Fruit fly (Drosophila melanogaster) whole organism, embryonic: ENCODE results near the gene Met75Cb.

Experiments used
- Adf1 ChIP-seq: fragments of 200-800 bp; sonication (Bioruptor generic); IDR thresholded peaks from 2 replicates; pipeline ENCODE4 v1.3.6; 2022; ENCODE audit warnings: missing biosample characterization, missing genetic modification characterization
- Bteb2 ChIP-seq: fragments of 200-800 bp; sonication (Bioruptor generic); optimal IDR thresholded peaks from 2 replicates; lab custom pipeline; 2016; ENCODE audit warnings: missing biosample characterization, missing genetic modification characterization
- CG10147 ChIP-seq: fragments of 200-800 bp; sonication (Bioruptor generic); optimal IDR thresholded peaks from 2 replicates; lab custom pipeline; 2019; ENCODE audit warnings: missing biosample characterization, mild to moderate bottlenecking, missing genetic modification characterization, moderate library complexity
- CG11560 ChIP-seq: fragments of 200-800 bp; sonication (Bioruptor generic); IDR thresholded peaks from 3 replicates; pipeline ENCODE4 v1.3.6; 2022; ENCODE audit warnings: missing biosample characterization, missing genetic modification characterization
- CG11723 ChIP-seq: fragments of 200-800 bp; sonication (Bioruptor generic); optimal IDR thresholded peaks from 2 replicates; lab custom pipeline; 2017; ENCODE audit warnings: missing biosample characterization, mild to moderate bottlenecking, missing genetic modification characterization
- CG12236 ChIP-seq: fragments of 200-800 bp; sonication (Bioruptor generic); optimal IDR thresholded peaks from 2 replicates; lab custom pipeline; 2016; ENCODE audit warnings: missing biosample characterization, missing genetic modification characterization
- CG12769 ChIP-seq: fragments of 200-800 bp; sonication (Bioruptor generic); optimal IDR thresholded peaks from 2 replicates; lab custom pipeline; 2019; ENCODE audit warnings: missing biosample characterization, mild to moderate bottlenecking, missing genetic modification characterization, moderate library complexity
- CG13624 ChIP-seq: fragments of 200-800 bp; sonication (Bioruptor generic); optimal IDR thresholded peaks from 2 replicates; lab custom pipeline; 2016; ENCODE audit warnings: missing biosample characterization, missing genetic modification characterization
- CG15011 ChIP-seq: fragments of 200-800 bp; sonication (Bioruptor generic); optimal IDR thresholded peaks from 3 replicates; lab custom pipeline; 2018; ENCODE audit warnings: missing biosample characterization, mild to moderate bottlenecking, missing genetic modification characterization
- CG1529 ChIP-seq: fragments of 200-800 bp; sonication (Bioruptor generic); optimal IDR thresholded peaks from 3 replicates; lab custom pipeline; 2018; ENCODE audit warnings: missing biosample characterization, missing genetic modification characterization
- CG31365 ChIP-seq: fragments of 200-800 bp; sonication (Bioruptor generic); optimal IDR thresholded peaks from 2 replicates; lab custom pipeline; 2018; ENCODE audit warnings: missing biosample characterization, mild to moderate bottlenecking, missing genetic modification characterization
- CG3281 ChIP-seq: fragments of 200-800 bp; sonication (Bioruptor generic); optimal IDR thresholded peaks from 3 replicates; lab custom pipeline; 2017; ENCODE audit warnings: missing biosample characterization, mild to moderate bottlenecking, missing genetic modification characterization
- CG33213 ChIP-seq: fragments of 200-800 bp; sonication (Bioruptor generic); optimal IDR thresholded peaks from 3 replicates; lab custom pipeline; 2016; ENCODE audit warnings: missing biosample characterization, missing genetic modification characterization
- CG34376 ChIP-seq: fragments of 200-800 bp; sonication (Bioruptor generic); optimal IDR thresholded peaks from 2 replicates; lab custom pipeline; 2018; ENCODE audit warnings: missing biosample characterization, mild to moderate bottlenecking, missing genetic modification characterization
- CG4360 ChIP-seq: fragments of 200-800 bp; sonication (Bioruptor generic); IDR thresholded peaks from 2 replicates; pipeline ENCODE4 v1.3.6; 2022; ENCODE audit warnings: missing biosample characterization, missing genetic modification characterization
- CG7271 ChIP-seq: fragments of 200-800 bp; sonication (Bioruptor generic); optimal IDR thresholded peaks from 2 replicates; lab custom pipeline; 2018; ENCODE audit warnings: missing biosample characterization, mild to moderate bottlenecking, missing genetic modification characterization, moderate library complexity
- CG7556 ChIP-seq: fragments of 200-800 bp; sonication (Bioruptor generic); optimal IDR thresholded peaks from 2 replicates; lab custom pipeline; 2017; ENCODE audit warnings: missing biosample characterization, mild to moderate bottlenecking, missing genetic modification characterization
- CG7786 ChIP-seq: fragments of 200-800 bp; sonication (Bioruptor generic); optimal IDR thresholded peaks from 2 replicates; lab custom pipeline; 2016; ENCODE audit warnings: missing biosample characterization, missing genetic modification characterization
- CG8359 ChIP-seq: fragments of 200-800 bp; sonication (Bioruptor generic); optimal IDR thresholded peaks from 2 replicates; lab custom pipeline; 2017; ENCODE audit warnings: missing biosample characterization, mild to moderate bottlenecking, missing genetic modification characterization, borderline replicate concordance
- CG8478 ChIP-seq: fragments of >200 bp; optimal IDR thresholded peaks from 2 replicates; lab custom pipeline; 2018
- CHES-1-like ChIP-seq: fragments of 200-800 bp; sonication (Bioruptor generic); optimal IDR thresholded peaks from 2 replicates; lab custom pipeline; 2016; ENCODE audit warnings: missing biosample characterization, missing genetic modification characterization
- Doc3 ChIP-seq: fragments of 200-800 bp; sonication (Bioruptor generic); IDR thresholded peaks from 3 replicates; pipeline ENCODE4 v1.3.6; 2022; ENCODE audit warnings: missing biosample characterization, missing genetic modification characterization; ENCODE audit not compliant: partially characterized antibody
- Hmx ChIP-seq: fragments of 200-800 bp; sonication (Bioruptor generic); optimal IDR thresholded peaks from 2 replicates; lab custom pipeline; 2016; ENCODE audit warnings: missing biosample characterization, missing genetic modification characterization
- Hr3 ChIP-seq: fragments of 200-800 bp; sonication (Bioruptor generic); optimal IDR thresholded peaks from 3 replicates; lab custom pipeline; 2016; ENCODE audit warnings: missing biosample characterization, missing genetic modification characterization
- Med ChIP-seq: fragments of 200-800 bp; sonication (Bioruptor generic); peaks from one replicate; lab custom pipeline; 2016; ENCODE audit warnings: missing biosample characterization, missing genetic modification characterization, mild to moderate bottlenecking, inconsistent platforms, moderate library complexity
- Nf-YC ChIP-seq: fragments of 200-800 bp; optimal IDR thresholded peaks from 3 replicates; lab custom pipeline; 2019; ENCODE audit warnings: missing biosample characterization, mild to moderate bottlenecking, missing genetic modification characterization, moderate library complexity
- Opbp ChIP-seq: fragments of 200-800 bp; sonication (Bioruptor generic); IDR thresholded peaks from 3 replicates; pipeline ENCODE4 v1.3.6; 2022; ENCODE audit warnings: missing biosample characterization, missing genetic modification characterization; ENCODE audit not compliant: partially characterized antibody
- Poxn ChIP-seq: fragments of 200-800 bp; sonication (Bioruptor generic); IDR thresholded peaks from 2 replicates; pipeline ENCODE4 v1.3.6; 2022; ENCODE audit warnings: missing biosample characterization, missing genetic modification characterization
- Ptx1 ChIP-seq: fragments of 200-800 bp; sonication (Bioruptor generic); IDR thresholded peaks from 2 replicates; pipeline ENCODE4 v1.3.6; 2022; ENCODE audit warnings: missing biosample characterization, missing genetic modification characterization
- Stat92E ChIP-seq, 3 experiments: fragments of >200 bp in 2 of 3; fragments of 200-800 bp in 1 of 3; sonication (Bioruptor generic) in 1 of 3; optimal IDR thresholded peaks; 2 replicates each; lab custom pipeline; 2017 to 2019; ENCODE audit warnings: missing biosample characterization in 3 of 3, missing genetic modification characterization in 3 of 3, mild to moderate bottlenecking in 1 of 3, moderate library complexity in 1 of 3
- Xbp1 ChIP-seq: fragments of 200-800 bp; sonication (Bioruptor generic); optimal IDR thresholded peaks from 3 replicates; lab custom pipeline; 2016; ENCODE audit warnings: missing biosample characterization, mild to moderate bottlenecking, missing genetic modification characterization
- ap ChIP-seq: fragments of 200-800 bp; sonication (Bioruptor generic); IDR thresholded peaks from 2 replicates; pipeline ENCODE4 v1.3.6; 2022; ENCODE audit warnings: missing biosample characterization, missing genetic modification characterization
- bab2 ChIP-seq: fragments of 200-800 bp; sonication (Bioruptor generic); optimal IDR thresholded peaks from 2 replicates; lab custom pipeline; 2016; ENCODE audit warnings: missing biosample characterization, missing genetic modification characterization
- caup ChIP-seq: fragments of 200-800 bp; sonication (Bioruptor generic); optimal IDR thresholded peaks from 3 replicates; lab custom pipeline; 2017; ENCODE audit warnings: missing biosample characterization, mild to moderate bottlenecking, missing genetic modification characterization, moderate library complexity; ENCODE audit not compliant: severe bottlenecking
- chinmo ChIP-seq: fragments of 200-800 bp; sonication (Bioruptor generic); IDR thresholded peaks from 4 replicates; pipeline ENCODE4 v1.3.6; 2022; ENCODE audit warnings: missing biosample characterization, missing genetic modification characterization; ENCODE audit not compliant: partially characterized antibody
- ci ChIP-seq: fragments of 200-800 bp; sonication (Bioruptor generic); IDR thresholded peaks from 3 replicates; pipeline ENCODE4 v1.3.6; 2022; ENCODE audit warnings: missing biosample characterization, missing genetic modification characterization
- exex ChIP-seq: fragments of 200-800 bp; sonication (Bioruptor generic); optimal IDR thresholded peaks from 4 replicates; lab custom pipeline; 2018; ENCODE audit warnings: missing biosample characterization, mild to moderate bottlenecking, missing genetic modification characterization, moderate library complexity
- fd102C ChIP-seq: fragments of 200-800 bp; sonication (Bioruptor generic); optimal IDR thresholded peaks from 2 replicates; lab custom pipeline; 2018; ENCODE audit warnings: missing biosample characterization, mild to moderate bottlenecking, missing genetic modification characterization, moderate library complexity
- jigr1 ChIP-seq: fragments of 200-800 bp; sonication (Bioruptor generic); IDR thresholded peaks from 3 replicates; pipeline ENCODE4 v1.3.6; 2022; ENCODE audit warnings: missing biosample characterization, missing genetic modification characterization
- otp ChIP-seq: fragments of 200-800 bp; sonication (Bioruptor generic); IDR thresholded peaks from 3 replicates; pipeline ENCODE4, ENCODE4 v1.3.6; 2022; ENCODE audit warnings: missing biosample characterization, missing genetic modification characterization
- pho ChIP-seq: fragments of 200-800 bp; sonication (Bioruptor generic); optimal IDR thresholded peaks from 2 replicates; lab custom pipeline; 2016; ENCODE audit warnings: missing biosample characterization, missing genetic modification characterization
- pros ChIP-seq: fragments of 200-800 bp; sonication (Bioruptor generic); optimal IDR thresholded peaks from 3 replicates; lab custom pipeline; 2019; ENCODE audit warnings: missing biosample characterization, mild to moderate bottlenecking, missing genetic modification characterization, moderate library complexity
- sima ChIP-seq: fragments of 200-800 bp; sonication (Bioruptor generic); optimal IDR thresholded peaks from 2 replicates; lab custom pipeline; 2016; ENCODE audit warnings: missing biosample characterization, missing genetic modification characterization
- sob ChIP-seq: fragments of 200-800 bp; sonication (Bioruptor generic); IDR thresholded peaks from 2 replicates; pipeline ENCODE4 v1.3.6; 2022; ENCODE audit warnings: missing biosample characterization, missing genetic modification characterization
- ssp ChIP-seq: fragments of 200-800 bp; sonication (Bioruptor generic); IDR thresholded peaks from 2 replicates; pipeline ENCODE4 v1.3.6; 2022; ENCODE audit warnings: missing biosample characterization, missing genetic modification characterization
- toy ChIP-seq: fragments of 200-800 bp; sonication (Bioruptor generic); IDR thresholded peaks from 2 replicates; pipeline ENCODE4 v1.3.6; 2022; ENCODE audit warnings: missing biosample characterization, missing genetic modification characterization
- ttk ChIP-seq: fragments of 200-800 bp; sonication (Bioruptor generic); IDR thresholded peaks from 2 replicates; pipeline ENCODE4 v2.1.2; 2022; ENCODE audit warnings: missing biosample characterization, missing genetic modification characterization
- tx ChIP-seq: fragments of 200-800 bp; sonication (Bioruptor generic); optimal IDR thresholded peaks from 2 replicates; lab custom pipeline; 2016; ENCODE audit warnings: missing biosample characterization, missing genetic modification characterization
- vvl ChIP-seq: fragments of 200-800 bp; sonication (Bioruptor generic); IDR thresholded peaks from 2 replicates; pipeline ENCODE4 v1.3.6; 2022; ENCODE audit warnings: missing biosample characterization, missing genetic modification characterization
- zen ChIP-seq: fragments of 200-800 bp; sonication (Bioruptor generic); optimal IDR thresholded peaks from 3 replicates; lab custom pipeline; 2018; ENCODE audit warnings: missing biosample characterization, mild to moderate bottlenecking, missing genetic modification characterization, moderate library complexity
- zfh1 ChIP-seq: fragments of 200-800 bp; sonication (Bioruptor generic); IDR thresholded peaks from 3 replicates; pipeline ENCODE4 v1.3.6; 2022; ENCODE audit warnings: missing biosample characterization, missing genetic modification characterization

The Met75Cb gene

DNA sequence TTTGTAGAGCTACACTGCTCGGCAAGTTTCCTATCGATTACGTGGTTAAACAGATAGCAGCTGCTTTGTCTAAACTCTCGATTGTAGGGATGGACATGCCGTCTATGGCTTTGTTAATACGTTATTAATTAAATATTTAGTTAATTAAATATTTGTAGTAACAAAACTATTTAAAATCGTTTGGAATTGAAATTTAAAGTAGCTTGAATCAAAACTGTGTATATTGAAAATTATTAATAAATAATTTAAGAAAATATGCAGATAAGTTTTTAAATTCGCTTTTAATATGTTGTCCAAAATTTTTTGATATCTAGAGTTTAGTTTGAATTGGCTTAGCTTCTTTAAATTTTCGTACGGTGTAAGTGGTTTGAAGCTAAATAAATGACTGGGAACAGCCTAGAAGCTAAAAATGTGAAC lies 8.4 kb downstream of the Met75Cb start, which contains the start of gene CG32196 (continued):
- no peak for TF ChIP-seq Nf-YC
- peak; percentile 4 for TF ChIP-seq Bteb2
- no peak for TF ChIP-seq CG33213 (GFP tag; lab: Kevin White, UChicago)
- no peak for TF ChIP-seq pros (GFP tag; lab: Kevin White, UChicago)
- no peak for TF ChIP-seq Opbp (GFP tag; lab: Robert Waterston, UW)
- peak; percentile 38 for TF ChIP-seq CG34376 (GFP tag; lab: Kevin White, UChicago)
- peak; percentile 76 for TF ChIP-seq zen (tag; lab: Kevin White, UChicago)
- TF ChIP-seq ci, result peak; percentile 77; the same call in 2 of the 3 replicates
- peak; percentile 81 for TF ChIP-seq Xbp1 (GFP tag; lab: Kevin White, UChicago)
- TF ChIP-seq CG15011, result peak; percentile 67
- no peak for TF ChIP-seq CG31365 (tag; lab: Kevin White, UChicago)
- peak; percentile 56; the same call in 1 of the 3 replicates for TF ChIP-seq CG11560 (tag; lab: Robert Waterston, UW)
- no peak for TF ChIP-seq Stat92E (GFP tag; optimal IDR thresholded peaks at IDR 0.05; lab: Kevin White, UChicago)
- peak; percentile 62 for TF ChIP-seq exex (tag; lab: Kevin White, UChicago)
- no peak for TF ChIP-seq CHES-1-like (GFP tag; lab: Kevin White, UChicago)
- TF ChIP-seq Doc3 (GFP tag; lab: Robert Waterston, UW), result no peak
- peak; percentile 46 for TF ChIP-seq CG11723 (GFP tag; lab: Kevin White, UChicago)
- no peak for TF ChIP-seq Med (GFP tag; lab: Kevin White, UChicago)
- TF ChIP-seq chinmo (GFP tag; lab: Robert Waterston, UW), result no peak
- no peak for TF ChIP-seq vvl (GFP tag; lab: Robert Waterston, UW)
- TF ChIP-seq CG8478 (lab: Kevin White, UChicago), result no peak
- peak; percentile 49; the same call in 1 of the 2 replicates for TF ChIP-seq Poxn (GFP tag; lab: Robert Waterston, UW)
- TF ChIP-seq fd102C (GFP tag; lab: Kevin White, UChicago), result no peak
- TF ChIP-seq CG1529 (GFP tag; lab: Kevin White, UChicago), result peak; percentile 66
- peak; percentile 44 for TF ChIP-seq bab2 (GFP tag; lab: Kevin White, UChicago)
- peak; percentile 79 for TF ChIP-seq ttk
- peak; percentile 19; the same call in 1 of the 3 replicates for TF ChIP-seq jigr1 (GFP tag; lab: Robert Waterston, UW)
- TF ChIP-seq caup (GFP tag; lab: Kevin White, UChicago), result peak; percentile 76
- TF ChIP-seq CG12769 (tag; lab: Kevin White, UChicago), result peak; percentile 14
- TF ChIP-seq sima (GFP tag; lab: Kevin White, UChicago), result no peak
- TF ChIP-seq CG12236 (GFP tag; lab: Kevin White, UChicago), result no peak
- no peak for TF ChIP-seq otp (GFP tag; lab: Robert Waterston, UW)
- TF ChIP-seq CG7556, result peak; percentile 89
- peak; percentile 60 for TF ChIP-seq CG7271 (tag; lab: Kevin White, UChicago)
- TF ChIP-seq Ptx1, result peak; percentile 89
- peak; percentile 66; the same call in 1 of the 2 replicates for TF ChIP-seq ap (GFP tag; lab: Robert Waterston, UW)
- no peak; the same call in 1 of the 2 replicates for TF ChIP-seq Adf1 (GFP tag; lab: Robert Waterston, UW)
- TF ChIP-seq pho (GFP tag; lab: Kevin White, UChicago), result peak; percentile 17
- TF ChIP-seq CG10147 (GFP tag; lab: Kevin White, UChicago), result peak; percentile 86
- peak; percentile 62 for TF ChIP-seq CG8359
- TF ChIP-seq ssp (GFP tag; lab: Robert Waterston, UW), result peak; percentile 70; the same call in 1 of the 2 replicates
- peak; percentile 88 for TF ChIP-seq CG3281 (GFP tag; lab: Kevin White, UChicago)
- TF ChIP-seq tx (GFP tag; lab: Kevin White, UChicago), result no peak
- no peak for TF ChIP-seq CG13624 (GFP tag; lab: Kevin White, UChicago)
- TF ChIP-seq zfh1 (GFP tag; lab: Robert Waterston, UW), result no peak; the same call in 1 of the 3 replicates
- TF ChIP-seq sob (GFP tag; lab: Robert Waterston, UW), result peak; percentile 85
- TF ChIP-seq Hmx (GFP tag; lab: Kevin White, UChicago), result no peak
- TF ChIP-seq Hr3 (GFP tag; lab: Kevin White, UChicago), result peak; percentile 82
- TF ChIP-seq CG7786 (GFP tag; lab: Kevin White, UChicago), result no peak
- TF ChIP-seq toy (GFP tag; lab: Robert Waterston, UW), result no peak; the same call in 1 of the 2 replicates
- TF ChIP-seq CG4360 (GFP tag; lab: Robert Waterston, UW), result no peak
